Fruit fly (Drosophila melanogaster): ENCODE results near the gene pb.

DNA sequence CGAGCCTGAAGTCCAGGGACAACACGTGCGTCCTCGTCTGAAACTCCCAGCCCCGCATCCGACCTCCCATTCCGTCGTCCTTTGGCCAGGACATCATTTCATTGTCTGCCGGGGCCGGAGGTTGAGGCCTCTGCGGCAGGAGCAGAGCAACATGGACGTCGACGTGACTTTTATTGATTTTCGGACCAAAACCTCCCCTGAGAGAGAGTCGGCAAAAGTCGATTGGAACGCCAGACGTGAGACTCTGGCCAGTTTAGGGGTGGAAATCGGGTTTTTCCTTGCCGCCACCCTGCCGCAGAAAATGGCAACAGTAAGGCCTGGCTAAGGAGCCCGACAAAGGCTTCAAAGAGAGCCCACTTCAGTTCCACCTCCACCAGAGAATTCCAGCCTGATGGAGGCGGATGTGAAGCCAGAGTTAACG is 24.3 kb upstream of the pb start:
- TF ChIP-seq psq (optimal IDR thresholded peaks at IDR 0.05) (no peak), usp (GFP tag; optimal IDR thresholded peaks at IDR 0.05) (no peak)

Measured in whole organism.